Fruit fly (Drosophila melanogaster): ENCODE results near the gene eIF5B.

DNA sequence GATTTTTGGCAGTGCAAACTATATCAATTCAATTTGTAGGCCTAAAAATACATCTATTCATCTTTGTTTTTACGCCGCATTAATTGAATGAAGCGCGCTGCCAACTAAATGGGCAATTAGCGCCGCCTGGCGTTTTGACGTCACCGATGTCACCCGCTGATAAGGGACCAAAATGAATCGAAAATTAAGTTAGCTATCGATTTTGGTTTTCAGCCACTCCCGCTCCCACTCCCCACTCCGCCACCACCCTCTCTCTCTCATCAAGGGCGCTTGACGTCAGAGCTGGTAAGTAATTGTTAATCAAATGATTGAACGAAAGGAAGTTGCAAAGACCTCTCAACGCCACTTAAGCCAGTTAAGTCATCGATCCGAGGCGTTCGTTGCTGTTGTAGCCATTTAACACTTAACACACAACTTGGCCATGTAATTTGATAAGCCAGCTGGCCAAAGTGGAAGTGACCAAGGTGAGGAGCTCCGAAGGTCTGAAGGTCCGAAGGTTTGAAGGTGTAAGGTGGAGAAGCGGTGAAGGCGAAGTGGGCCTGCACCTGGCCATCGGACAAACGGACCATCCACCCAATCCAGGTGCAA lies 29.6 kb downstream of the eIF5B start:
- TF ChIP-seq en (GFP tag; optimal IDR thresholded peaks at IDR 0.05): no peak
- no peak for TF ChIP-seq Bgb (GFP tag; IDR thresholded peaks at IDR 0.05; ENCODE audit: partially characterized antibody)
- no peak for TF ChIP-seq CG13123 (GFP tag; optimal IDR thresholded peaks at IDR 0.05)
- TF ChIP-seq Mes4 (GFP tag; optimal IDR thresholded peaks at IDR 0.05): no peak
- no peak for TF ChIP-seq h (optimal IDR thresholded peaks at IDR 0.05)
- no peak for TF ChIP-seq BEAF-32 (GFP tag; optimal IDR thresholded peaks at IDR 0.05)
- no peak for TF ChIP-seq B-H1 (GFP tag; IDR thresholded peaks at IDR 0.05)
- TF ChIP-seq tup (GFP tag; optimal IDR thresholded peaks at IDR 0.05): no peak
- no peak for TF ChIP-seq CG31224 (GFP tag; IDR thresholded peaks at IDR 0.05)
- TF ChIP-seq HLH54F (GFP tag; optimal IDR thresholded peaks at IDR 0.05): no peak
